Worm (Caenorhabditis elegans): ENCODE measurements around the gene srm-3.
"Not testable (repeated sequence)": the region's sequence is repeated elsewhere in the genome, so short reads cannot be mapped to it uniquely, and the experiment has no call there.

srm-3 gene

DNA sequence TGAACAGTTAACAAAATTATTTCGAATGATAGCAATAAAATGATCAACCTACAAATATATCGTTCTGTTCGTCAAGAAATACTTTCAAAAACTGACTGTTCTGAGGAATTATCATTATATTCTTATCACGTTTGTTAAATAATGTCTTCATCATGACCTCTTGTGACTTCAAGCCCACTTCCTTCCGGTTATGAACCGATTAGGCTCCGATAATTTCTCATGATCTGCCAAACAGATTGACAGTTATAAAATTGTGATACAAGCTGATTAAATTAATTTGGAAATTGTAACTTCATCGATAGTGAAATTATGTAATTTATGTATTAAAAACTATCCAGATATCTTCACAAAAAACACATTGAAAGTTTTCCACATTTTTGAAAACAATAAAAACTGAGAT, 32.1 kb downstream of the srm-3 start, which contains the start of gene ins-8:
TSS of gene ins-8 (minus strand) at position 101 of the 400 bp plus-strand sequence.
- no peak for TF ChIP-seq nhr-10 (tag; optimal IDR thresholded peaks at IDR 0.05)

DNA sequence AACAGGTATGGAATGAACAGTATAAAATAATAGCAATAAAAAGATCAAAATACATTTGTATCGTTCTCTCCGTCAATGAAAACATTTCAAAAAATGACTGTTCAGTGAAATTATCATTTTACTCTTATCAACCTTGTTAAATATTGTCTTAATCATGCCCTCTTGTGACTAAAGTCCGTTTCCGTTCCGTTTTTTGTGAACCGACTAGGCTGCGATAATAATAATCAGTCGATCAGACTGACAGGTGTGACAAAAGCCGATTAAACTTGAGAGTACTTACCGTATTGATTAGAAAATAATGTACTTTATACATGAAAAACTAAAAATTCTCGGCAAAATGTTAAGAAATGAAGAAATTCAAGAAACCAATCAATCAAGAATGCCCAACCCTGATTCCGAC, 33.7 kb downstream of the srm-3 start, which contains the start of gene ins-7:
TSS of gene ins-7 (minus strand) at position 332 of the 400 bp plus-strand sequence.
- TF ChIP-seq fos-1 (tag; optimal IDR thresholded peaks at IDR 0.05) (peak; percentile 65), Y55F3AM.14 (GFP tag; optimal IDR thresholded peaks at IDR 0.05) (no peak), mdl-1 (tag; optimal IDR thresholded peaks at IDR 0.05) (no peak), aly-2 (tag; optimal IDR thresholded peaks at IDR 0.05) (no peak), sma-9 (GFP tag; optimal IDR thresholded peaks at IDR 0.05) (peak; percentile 21), sma-9 (tag; optimal IDR thresholded peaks at IDR 0.05) (no peak), C34F6.9 (tag; optimal IDR thresholded peaks at IDR 0.05) (no peak)

DNA sequence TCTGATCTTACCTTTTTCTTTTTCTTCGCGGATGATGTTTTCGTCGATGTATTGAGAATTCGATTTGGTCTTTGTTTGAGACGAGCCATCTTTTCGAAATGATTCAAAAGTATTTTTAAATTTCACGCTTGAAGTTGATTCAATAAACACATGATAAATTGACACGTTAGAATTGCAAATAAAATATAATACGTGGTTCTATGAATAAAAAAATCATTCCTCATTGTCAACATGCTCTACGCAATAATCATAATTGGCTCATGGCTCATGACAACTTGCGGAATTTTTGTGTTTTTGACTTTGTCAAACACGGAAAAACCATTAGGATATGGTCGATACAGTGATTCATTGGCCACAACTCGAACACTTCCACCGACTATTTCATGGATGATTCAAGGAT, 34.7 kb downstream of the srm-3 start, which contains the start of the genes htas-1 and ZK1251.3:
TSS of gene htas-1 (minus strand) at position 101 of the 400 bp plus-strand sequence.
TSS of gene ZK1251.3 (plus strand) at position 226 of the 400 bp plus-strand sequence.
- TF ChIP-seq R02D3.7 (tag; optimal IDR thresholded peaks at IDR 0.05) = no peak
- no peak for TF ChIP-seq nhr-77 (tag; optimal IDR thresholded peaks at IDR 0.05)

DNA sequence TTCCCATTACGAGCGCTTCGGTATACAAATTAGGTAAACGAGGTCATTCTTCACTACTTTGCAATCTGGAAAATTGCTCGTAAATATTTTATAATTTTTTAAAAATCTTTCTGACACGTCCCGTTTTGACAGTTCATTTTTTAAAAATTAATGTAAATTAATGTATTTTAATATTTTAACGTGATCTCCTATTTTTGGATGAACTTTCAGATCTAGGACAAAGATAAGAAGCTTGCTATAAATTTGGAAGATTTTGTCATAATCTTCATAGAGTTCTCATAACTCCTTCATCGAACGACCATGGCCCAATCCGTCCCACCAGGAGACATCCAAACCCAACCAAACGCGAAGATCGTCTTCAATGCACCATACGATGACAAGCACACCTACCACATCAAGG, 39.9 kb downstream of the srm-3 start, which contains the start of gene msp-76:
TSS of gene msp-76 (plus strand) at position 301 of the 400 bp plus-strand sequence.
- not testable (repeated sequence) for TF ChIP-seq ztf-11, mdl-1, ztf-4 (tag; optimal IDR thresholded peaks at IDR 0.05)

DNA sequence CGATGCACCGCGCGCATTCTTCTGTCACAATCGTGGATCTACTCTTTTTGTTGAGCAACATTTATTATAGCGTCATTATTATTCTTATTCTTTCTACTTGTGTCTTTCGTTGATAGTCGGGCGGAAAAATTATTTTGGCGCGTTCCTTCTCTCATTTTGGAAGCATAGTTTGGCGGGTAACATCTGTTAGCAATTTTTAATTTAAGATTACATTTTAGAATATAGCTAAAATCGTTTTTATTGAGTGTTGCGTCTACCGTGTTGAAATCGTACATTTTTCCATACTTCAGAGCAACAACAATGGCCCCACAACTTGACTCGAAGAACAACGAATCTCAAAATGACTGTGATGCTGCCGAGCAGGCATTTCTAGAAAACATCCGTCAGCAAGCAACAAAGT, 41.9 kb downstream of the srm-3 start, which contains the start of gene sdz-36:
TSS of gene sdz-36 (plus strand) at position 301 of the 400 bp plus-strand sequence.
- TF ChIP-seq ceh-16 (tag; optimal IDR thresholded peaks at IDR 0.05) (no peak), F13H6.1 (tag; optimal IDR thresholded peaks at IDR 0.05) (no peak), snpc-4 (tag; optimal IDR thresholded peaks at IDR 0.05) (no peak), ztf-4 (tag; optimal IDR thresholded peaks at IDR 0.05) (no peak), blmp-1 (tag; optimal IDR thresholded peaks at IDR 0.05; ENCODE audit: insufficient read depth) (no peak), elt-3 (tag; optimal IDR thresholded peaks at IDR 0.05) (no peak), ceh-82 (tag; optimal IDR thresholded peaks at IDR 0.05) (no peak), mab-5 (tag; optimal IDR thresholded peaks at IDR 0.05) (no peak), nhr-21 (tag; optimal IDR thresholded peaks at IDR 0.05) (no peak), elt-1 (tag; optimal IDR thresholded peaks at IDR 0.05) (no peak), sma-3 (GFP tag; optimal IDR thresholded peaks at IDR 0.05) (no peak), aly-2 (tag; optimal IDR thresholded peaks at IDR 0.05) (no peak), sma-9 (GFP tag; optimal IDR thresholded peaks at IDR 0.05) (no peak), sma-9 (tag; optimal IDR thresholded peaks at IDR 0.05) (no peak), nhr-11 (tag; optimal IDR thresholded peaks at IDR 0.05) (no peak), mbf-1 (tag; optimal IDR thresholded peaks at IDR 0.05) (no peak), alr-1 (tag; optimal IDR thresholded peaks at IDR 0.05) (no peak)

DNA sequence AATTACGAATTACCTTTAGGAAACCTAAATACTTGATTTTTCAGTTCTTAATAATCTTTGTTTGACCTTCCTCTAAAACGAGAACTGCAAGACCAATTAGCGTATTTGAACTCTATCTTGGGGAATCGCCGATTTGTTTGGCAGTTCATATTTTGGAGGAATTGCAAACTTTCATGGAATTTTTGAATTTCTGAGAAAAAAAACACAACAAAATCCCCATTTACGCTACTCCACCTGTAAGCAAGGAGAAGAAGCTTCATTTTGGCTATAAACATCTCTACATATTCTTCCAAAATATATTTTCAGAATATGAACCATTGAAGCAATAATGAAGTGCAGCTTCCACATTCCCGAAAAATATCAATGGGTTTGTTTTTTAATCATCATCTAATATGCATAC, 44.1 kb downstream of the srm-3 start, which contains the start of gene twk-9:
TSS of gene twk-9 (plus strand) at position 301 of the 400 bp plus-strand sequence.
- TF ChIP-seq dmd-4 (tag; optimal IDR thresholded peaks at IDR 0.05) (no peak), ZK546.5 (tag; optimal IDR thresholded peaks at IDR 0.05) (no peak), snpc-4 (tag; optimal IDR thresholded peaks at IDR 0.05) (no peak), unc-55 (GFP tag; optimal IDR thresholded peaks at IDR 0.05) (no peak), F13H6.1 (tag; optimal IDR thresholded peaks at IDR 0.05) (no peak), nhr-11 (tag; optimal IDR thresholded peaks at IDR 0.05) (no peak), nhr-77 (tag; optimal IDR thresholded peaks at IDR 0.05) (no peak), Y55F3AM.14 (GFP tag; optimal IDR thresholded peaks at IDR 0.05) (no peak), lsy-2 (tag; optimal IDR thresholded peaks at IDR 0.05) (no peak), mdl-1 (tag; optimal IDR thresholded peaks at IDR 0.05) (no peak), mab-5 (tag; optimal IDR thresholded peaks at IDR 0.05) (no peak), skn-1 (tag; optimal IDR thresholded peaks at IDR 0.05) (no peak), egl-27 (tag; optimal IDR thresholded peaks at IDR 0.05) (no peak), lin-39 (tag; optimal IDR thresholded peaks at IDR 0.05) (no peak), ceh-16 (tag; optimal IDR thresholded peaks at IDR 0.05) (no peak), nhr-21 (tag; optimal IDR thresholded peaks at IDR 0.05) (no peak), ztf-1 (GFP tag; conservative IDR thresholded peaks at IDR 0.05) (no peak), C34F6.9 (tag; optimal IDR thresholded peaks at IDR 0.05) (no peak)

Measured in whole organism, L2 larva.